Fruit fly (Drosophila melanogaster): ENCODE data around the gene CG13855.

Gene CG13855

dm6 chr3R:22447874-22448254, 42.1 kb downstream of the CG13855 start, which contains the start of gene CG34376 (continued):
- TF ChIP-seq sisA (GFP tag; IDR thresholded peaks at IDR 0.05) (no peak; the same call in 1 of the 2 replicates), Jarid2 (GFP tag; optimal IDR thresholded peaks at IDR 0.05) (peak; percentile 65), Fer1 (GFP tag; optimal IDR thresholded peaks at IDR 0.05) (peak; percentile 17), CG8290 (GFP tag; optimal IDR thresholded peaks at IDR 0.05) (no peak), CG8290 (tag; optimal IDR thresholded peaks at IDR 0.05) (peak in 1 of 2 experiments; percentile 69), CG6254 (GFP tag; optimal IDR thresholded peaks at IDR 0.05) (peak; percentile 17), cwo (GFP tag; optimal IDR thresholded peaks at IDR 0.05) (no peak), nau (GFP tag; optimal IDR thresholded peaks at IDR 0.05) (peak; percentile 29), Med (GFP tag) (peak; percentile 90), Antp (GFP tag; optimal IDR thresholded peaks at IDR 0.05) (peak; percentile 12), kay (GFP tag; optimal IDR thresholded peaks at IDR 0.05) (no peak), CG8944 (GFP tag; optimal IDR thresholded peaks at IDR 0.05) (no peak), CG1647 (GFP tag; optimal IDR thresholded peaks at IDR 0.05) (peak; percentile 1), BtbVII (GFP tag; optimal IDR thresholded peaks at IDR 0.05) (peak; percentile 41), CG9797 (GFP tag; optimal IDR thresholded peaks at IDR 0.05) (peak; percentile 79), CG2889 (GFP tag; IDR thresholded peaks at IDR 0.05) (peak; percentile 58), Tbp (GFP tag; optimal IDR thresholded peaks at IDR 0.05) (no peak), CG7839 (tag; optimal IDR thresholded peaks at IDR 0.05) (no peak), Gug (GFP tag; IDR thresholded peaks at IDR 0.05) (peak; percentile 18; the same call in 1 of the 4 replicates), Sin3A (optimal IDR thresholded peaks at IDR 0.05) (peak; percentile 32), CG11398 (GFP tag; optimal IDR thresholded peaks at IDR 0.05) (no peak), crol (GFP tag; IDR thresholded peaks at IDR 0.05) (peak; percentile 100), CG11456 (GFP tag; IDR thresholded peaks at IDR 0.05) (peak; percentile 66; the same call in 2 of the 3 replicates), TFAM (GFP tag; optimal IDR thresholded peaks at IDR 0.05) (no peak), CG2199 (GFP tag; IDR thresholded peaks at IDR 0.05) (0 out of 3 replicates have a peak, but pooled peaks have one; percentile 61), Nf-YC (tag; optimal IDR thresholded peaks at IDR 0.05) (peak; percentile 54), CG43689 (GFP tag; IDR thresholded peaks at IDR 0.05) (no peak), NC2β (GFP tag; optimal IDR thresholded peaks at IDR 0.05) (no peak), CG1024 (GFP tag; IDR thresholded peaks at IDR 0.05) (0 out of 2 replicates have a peak, but pooled peaks have one; percentile 5), Rx (GFP tag; IDR thresholded peaks at IDR 0.05) (no peak), CG17328 (GFP tag; IDR thresholded peaks at IDR 0.05) (peak; percentile 47; the same call in 1 of the 2 replicates), Optix (GFP tag; IDR thresholded peaks at IDR 0.05) (no peak), Dref (GFP tag; IDR thresholded peaks at IDR 0.05) (peak; percentile 52), B-H2 (GFP tag; optimal IDR thresholded peaks at IDR 0.05) (peak; percentile 28), hbn (GFP tag; IDR thresholded peaks at IDR 0.05; ENCODE audit: partially characterized antibody) (no peak), dimm (GFP tag; IDR thresholded peaks at IDR 0.05) (no peak), CG9437 (GFP tag; optimal IDR thresholded peaks at IDR 0.05) (peak; percentile 76), CG11093 (GFP tag; IDR thresholded peaks at IDR 0.05) (no peak), Dp (GFP tag; optimal IDR thresholded peaks at IDR 0.05) (peak; percentile 65), CG33213 (GFP tag; optimal IDR thresholded peaks at IDR 0.05) (peak; percentile 36), ac (GFP tag; optimal IDR thresholded peaks at IDR 0.05) (no peak), CG10321 (GFP tag; IDR thresholded peaks at IDR 0.05) (no peak), CG4328 (GFP tag; optimal IDR thresholded peaks at IDR 0.05) (no peak), CG31441 (GFP tag; IDR thresholded peaks at IDR 0.05) (peak; percentile 97), D19A (tag; optimal IDR thresholded peaks at IDR 0.05) (no peak), CG17612 (GFP tag; IDR thresholded peaks at IDR 0.05) (no peak), Stat92E (GFP tag; optimal IDR thresholded peaks at IDR 0.05) (no peak), fd102C (GFP tag; optimal IDR thresholded peaks at IDR 0.05) (no peak), CG6175 (GFP tag; IDR thresholded peaks at IDR 0.05) (no peak), CG13424 (tag; optimal IDR thresholded peaks at IDR 0.05) (peak; percentile 47), bsh (GFP tag; optimal IDR thresholded peaks at IDR 0.05) (peak in 1 of 2 experiments; percentile 8), CG13624 (GFP tag; optimal IDR thresholded peaks at IDR 0.05) (no peak)
